Fruit fly (Drosophila melanogaster) whole organism, wandering third instar larva: ENCODE measurements around the gene CG15642.
A peak's percentile ranks its signal among the peaks of the same experiment; 100 is the strongest.

Source experiments
- CG32264 ChIP-seq: fragments of 200-800 bp; sonication (Bioruptor generic); optimal IDR thresholded peaks from 2 replicates; lab custom pipeline; 2016; ENCODE audit warnings: missing biosample characterization, missing genetic modification characterization
- CG9705 ChIP-seq: fragments of 200-800 bp; sonication (Bioruptor generic); optimal IDR thresholded peaks from 2 replicates; lab custom pipeline; 2018; ENCODE audit warnings: missing biosample characterization, mild to moderate bottlenecking, missing genetic modification characterization
- Dif ChIP-seq: fragments of 200-275, 200-300 bp; sonication (Bioruptor generic); optimal IDR thresholded peaks from 2 replicates; lab custom pipeline; 2018; ENCODE audit warnings: missing biosample characterization, missing genetic modification characterization; ENCODE audit not compliant: partially characterized antibody
- GATAd ChIP-seq: sonication (Bioruptor generic); optimal IDR thresholded peaks from 2 replicates; lab custom pipeline; 2016; ENCODE audit warnings: missing biosample characterization, missing genetic modification characterization
- HLH106 ChIP-seq: fragments of 200-800 bp; optimal IDR thresholded peaks from 3 replicates; lab custom pipeline; 2019; ENCODE audit warnings: missing biosample characterization, mild to moderate bottlenecking, missing genetic modification characterization, moderate library complexity
- Hnf4 ChIP-seq: fragments of 200-800 bp; sonication (Bioruptor generic); optimal IDR thresholded peaks from 2 replicates; lab custom pipeline; 2016; ENCODE audit warnings: missing biosample characterization, mild to moderate bottlenecking, missing genetic modification characterization
- Hr78 ChIP-seq: fragments of >200 bp; optimal IDR thresholded peaks from 2 replicates; lab custom pipeline; 2017; ENCODE audit warnings: missing biosample characterization, missing genetic modification characterization
- Hr83 ChIP-seq: fragments of 200-300 bp; sonication (Bioruptor generic); optimal IDR thresholded peaks from 2 replicates; lab custom pipeline; 2016; ENCODE audit warnings: missing biosample characterization, mild to moderate bottlenecking, missing genetic modification characterization, moderate library complexity; ENCODE audit not compliant: poor library complexity, severe bottlenecking
- Jra ChIP-seq: sonication (Bioruptor generic); optimal IDR thresholded peaks from 2 replicates; lab custom pipeline; 2016; ENCODE audit warnings: missing biosample characterization, missing genetic modification characterization
- Mio ChIP-seq: sonication (Bioruptor generic); optimal IDR thresholded peaks from 2 replicates; lab custom pipeline; 2016; ENCODE audit warnings: missing biosample characterization, missing genetic modification characterization
- Myc ChIP-seq: fragments of >200 bp; optimal IDR thresholded peaks from 2 replicates; lab custom pipeline; 2017
- N ChIP-seq: fragments of >200 bp; optimal IDR thresholded peaks from 2 replicates; lab custom pipeline; 2018; ENCODE audit warnings: missing biosample characterization, missing external identifiers, missing genetic modification characterization
- OdsH ChIP-seq: fragments of 200-800 bp; sonication (Bioruptor generic); optimal IDR thresholded peaks from 2 replicates; lab custom pipeline; 2016; ENCODE audit warnings: missing biosample characterization, mild to moderate bottlenecking, missing genetic modification characterization
- Rel ChIP-seq, 2 experiments: fragments of 200-800 bp; sonication (Bioruptor generic) in 1 of 2; optimal IDR thresholded peaks; 2 replicates in 1 of 2; 3 replicates in 1 of 2; lab custom pipeline; 2016 to 2019; ENCODE audit warnings: mild to moderate bottlenecking in 2 of 2, missing biosample characterization in 2 of 2, missing genetic modification characterization in 2 of 2, moderate library complexity in 1 of 2
- Sp1 ChIP-seq: fragments of 200-800 bp; sonication (Bioruptor generic); optimal IDR thresholded peaks from 3 replicates; lab custom pipeline; 2019; ENCODE audit warnings: missing biosample characterization, mild to moderate bottlenecking, missing genetic modification characterization, moderate library complexity
- Vsx2 ChIP-seq: fragments of 200-300, 225-300 bp; sonication (Bioruptor generic); optimal IDR thresholded peaks from 2 replicates; lab custom pipeline; 2018; ENCODE audit warnings: missing biosample characterization, missing genetic modification characterization; ENCODE audit not compliant: partially characterized antibody
- brk ChIP-seq: fragments of 200-800 bp; sonication (Bioruptor generic); optimal IDR thresholded peaks from 2 replicates; lab custom pipeline; 2016; ENCODE audit warnings: missing biosample characterization, mild to moderate bottlenecking, missing genetic modification characterization
- dl ChIP-seq, 2 experiments: fragments of 175-275, 200-275 bp in 1 of 2; fragments of 200-275 bp in 1 of 2; sonication (Bioruptor generic); optimal IDR thresholded peaks; lab custom pipeline; 2018; ENCODE audit warnings: mild to moderate bottlenecking in 2 of 2, missing biosample characterization in 2 of 2, missing genetic modification characterization in 2 of 2, moderate library complexity in 2 of 2; ENCODE audit not compliant: partially characterized antibody in 2 of 2, insufficient read depth in 1 of 2
- dmrt93B ChIP-seq: fragments of 200-800 bp; sonication (Bioruptor generic); optimal IDR thresholded peaks from 2 replicates; lab custom pipeline; 2018; ENCODE audit warnings: missing biosample characterization, mild to moderate bottlenecking, missing genetic modification characterization
- dsf ChIP-seq: sonication (Bioruptor generic); optimal IDR thresholded peaks from 2 replicates; lab custom pipeline; 2016; ENCODE audit warnings: missing biosample characterization, missing genetic modification characterization, borderline replicate concordance
- ey ChIP-seq: fragments of 200-800 bp; sonication (Bioruptor generic); optimal IDR thresholded peaks from 2 replicates; lab custom pipeline; 2016; ENCODE audit warnings: missing biosample characterization, missing genetic modification characterization
- foxo ChIP-seq, 2 experiments: fragments of 200-800 bp; sonication (Bioruptor generic); optimal IDR thresholded peaks; 2 replicates in 1 of 2; 3 replicates in 1 of 2; lab custom pipeline; 2016 to 2017; ENCODE audit warnings: missing biosample characterization in 2 of 2, missing genetic modification characterization in 2 of 2
- fru ChIP-seq: fragments of 200-800 bp; sonication (Bioruptor generic); optimal IDR thresholded peaks from 3 replicates; lab custom pipeline; 2016; ENCODE audit warnings: missing biosample characterization, mild to moderate bottlenecking, missing genetic modification characterization
- h ChIP-seq: fragments of 200-800 bp; sonication (Bioruptor generic); optimal IDR thresholded peaks from 3 replicates; lab custom pipeline; 2016; ENCODE audit warnings: missing biosample characterization, mild to moderate bottlenecking, missing genetic modification characterization
- lola ChIP-seq: fragments of >200 bp; optimal IDR thresholded peaks from 2 replicates; lab custom pipeline; 2017; ENCODE audit warnings: missing biosample characterization, missing genetic modification characterization
- pan ChIP-seq: fragments of >200 bp; optimal IDR thresholded peaks from 2 replicates; lab custom pipeline; 2017
- psq ChIP-seq: fragments of 200-800 bp; sonication (Bioruptor generic); optimal IDR thresholded peaks from 3 replicates; lab custom pipeline; 2017; ENCODE audit warnings: missing biosample characterization, mild to moderate bottlenecking, missing genetic modification characterization, moderate library complexity
- rgr ChIP-seq: fragments of 200-800 bp; sonication (Bioruptor generic); optimal IDR thresholded peaks from 3 replicates; lab custom pipeline; 2016; ENCODE audit warnings: missing biosample characterization, mild to moderate bottlenecking, missing genetic modification characterization
- sage ChIP-seq: fragments of 200-800 bp; sonication (Bioruptor generic); optimal IDR thresholded peaks from 2 replicates; lab custom pipeline; 2016; ENCODE audit warnings: missing biosample characterization, mild to moderate bottlenecking, missing genetic modification characterization
- sv ChIP-seq: fragments of 200-800 bp; sonication (Bioruptor generic); optimal IDR thresholded peaks from 3 replicates; lab custom pipeline; 2016; ENCODE audit warnings: missing biosample characterization, missing genetic modification characterization
- woc ChIP-seq: sonication (Bioruptor generic); optimal IDR thresholded peaks from 2 replicates; lab custom pipeline; 2016; ENCODE audit warnings: missing biosample characterization, mild to moderate bottlenecking, missing genetic modification characterization

The CG15642 gene

DNA sequence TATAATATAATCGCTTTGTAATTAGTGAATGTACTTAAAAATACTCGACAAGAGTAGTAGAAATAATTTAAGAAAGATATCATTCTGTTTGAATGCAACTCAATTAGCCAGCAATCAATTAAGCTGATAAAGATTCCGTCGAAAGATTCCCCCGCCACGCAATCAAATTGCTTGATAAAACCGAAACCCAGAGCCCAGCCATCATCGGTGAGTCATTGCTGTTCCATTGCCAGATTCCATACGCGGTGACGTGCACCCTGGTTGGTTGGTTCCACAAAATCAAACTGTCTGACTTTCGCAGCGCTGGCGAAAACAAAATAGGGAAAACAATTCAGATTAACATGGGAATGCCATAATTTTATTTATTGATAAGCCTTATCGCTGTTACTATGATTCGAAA is 3.0 kb downstream of the CG15642 start:
- TF ChIP-seq Rel (GFP tag; optimal IDR thresholded peaks at IDR 0.05; lab: Kevin White, UChicago) (no peak), Rel (tag; optimal IDR thresholded peaks at IDR 0.05; lab: Kevin White, UChicago) (peak; percentile 87), Hr83 (GFP tag; lab: Kevin White, UChicago) (no peak), foxo (GFP tag; optimal IDR thresholded peaks at IDR 0.05; lab: Kevin White, UChicago) (no peak), Sp1 (GFP tag; lab: Kevin White, UChicago) (no peak)

- peak; percentile 87 for TF ChIP-seq Vsx2 (GFP tag; lab: Kevin White, UChicago)
- no peak for TF ChIP-seq lola (GFP tag; lab: Kevin White, UChicago)
- peak; percentile 67 for TF ChIP-seq Dif (GFP tag; lab: Kevin White, UChicago)
- TF ChIP-seq CG9705 (GFP tag; lab: Kevin White, UChicago) = no peak
- TF ChIP-seq Hr78 (GFP tag; lab: Kevin White, UChicago) = no peak
- no peak for TF ChIP-seq fru (GFP tag; lab: Kevin White, UChicago)
- no peak for TF ChIP-seq GATAd
- peak; percentile 12 for TF ChIP-seq sv
- peak; percentile 71 for TF ChIP-seq Myc (lab: Kevin White, UChicago)
- no peak for TF ChIP-seq ey (GFP tag; lab: Kevin White, UChicago)
- no peak for TF ChIP-seq sage (GFP tag; lab: Kevin White, UChicago)
Observed at dm6 chrX:15462436-15462857, 5.1 kb downstream of the CG15642 start, which contains the start of the genes shtd, CG6294 and CG6299. Gene shtd (minus strand): TSS chrX:15462441. Gene CG6294 (plus strand): TSS chrX:15462722. Gene CG6299 (plus strand): TSS chrX:15462722.

DNA sequence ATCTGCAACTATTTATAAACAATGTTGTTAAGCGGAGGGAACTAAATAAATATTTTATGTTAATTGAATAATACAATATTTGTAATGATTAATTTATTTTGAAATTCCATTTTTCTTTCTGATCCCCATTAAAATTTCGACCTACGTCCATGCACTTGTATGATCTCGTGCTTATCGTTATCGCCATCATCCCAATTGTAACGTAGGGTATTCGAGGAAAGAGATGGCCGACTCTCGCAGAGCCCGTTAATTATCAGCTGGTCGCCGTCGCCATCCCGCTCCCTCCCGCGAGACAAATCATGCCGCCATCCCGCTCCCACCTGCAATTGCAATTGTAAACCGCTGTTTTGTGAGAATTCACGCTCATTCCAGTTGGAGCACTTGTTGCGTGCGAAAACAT is 14.4 kb downstream of the CG15642 start, which contains the start of gene CG11655:
CG11655 (plus strand) TSS at position 351 of the 400 bp plus-strand sequence.
- TF ChIP-seq psq (GFP tag; lab: Kevin White, UChicago) (peak; percentile 45), OdsH (peak; percentile 43), foxo (GFP tag; optimal IDR thresholded peaks at IDR 0.05; lab: Kevin White, UChicago) (peak in 1 of 2 experiments; percentile 68), woc (GFP tag; lab: Kevin White, UChicago) (no peak), HLH106 (tag; lab: Kevin White, UChicago) (peak; percentile 54), fru (GFP tag; lab: Kevin White, UChicago) (peak; percentile 53), Myc (lab: Kevin White, UChicago) (peak; percentile 3), Sp1 (GFP tag; lab: Kevin White, UChicago) (peak; percentile 44), CG9705 (GFP tag; lab: Kevin White, UChicago) (peak; percentile 6), dmrt93B (GFP tag; lab: Kevin White, UChicago) (no peak), Rel (GFP tag; optimal IDR thresholded peaks at IDR 0.05; lab: Kevin White, UChicago) (no peak), Rel (tag; optimal IDR thresholded peaks at IDR 0.05; lab: Kevin White, UChicago) (peak; percentile 48), Mio (no peak), h (GFP tag; lab: Kevin White, UChicago) (peak; percentile 59), rgr (peak; percentile 57), dl (GFP tag; optimal IDR thresholded peaks at IDR 0.05; lab: Kevin White, UChicago; ENCODE audit: insufficient read depth in 1 of 2, partially characterized antibody in 2 of 2) (no peak), brk (GFP tag; lab: Kevin White, UChicago) (no peak), ey (GFP tag; lab: Kevin White, UChicago) (peak; percentile 21)
- TF ChIP-seq, all 38 proteins: peak for 12

dm6 chrX:15450327-15450644 is 17.3 kb downstream of the CG15642 start:
- TF ChIP-seq Myc (lab: Kevin White, UChicago) (no peak), Hnf4 (no peak), CG9705 (GFP tag; lab: Kevin White, UChicago) (no peak), OdsH (no peak), GATAd (no peak), CG32264 (GFP tag; lab: Kevin White, UChicago) (no peak), dsf (GFP tag; lab: Kevin White, UChicago) (no peak), woc (GFP tag; lab: Kevin White, UChicago) (no peak), pan (no peak), Hr83 (GFP tag; lab: Kevin White, UChicago) (no peak), N (GFP tag; lab: Kevin White, UChicago) (no peak), Vsx2 (GFP tag; lab: Kevin White, UChicago) (no peak), fru (GFP tag; lab: Kevin White, UChicago) (no peak), h (GFP tag; lab: Kevin White, UChicago) (no peak), Jra (GFP tag; lab: Kevin White, UChicago) (no peak), brk (GFP tag; lab: Kevin White, UChicago) (no peak)
- TF ChIP-seq, all 38 proteins: peak for 0
